Fruit fly (Drosophila melanogaster) whole organism, prepupa: ENCODE data around the gene Sdhaf3.

Experiments
- eg ChIP-seq: fragments of 200-800 bp; sonication (Bioruptor generic); IDR thresholded peaks from 3 replicates; pipeline ENCODE4 v1.3.6; 2022; ENCODE audit warnings: missing biosample characterization, missing genetic modification characterization
- fd85E ChIP-seq: fragments of 200-800 bp; sonication (Bioruptor generic); optimal IDR thresholded peaks from 3 replicates; lab custom pipeline; 2016; ENCODE audit warnings: missing biosample characterization, missing genetic modification characterization

The Sdhaf3 gene

DNA sequence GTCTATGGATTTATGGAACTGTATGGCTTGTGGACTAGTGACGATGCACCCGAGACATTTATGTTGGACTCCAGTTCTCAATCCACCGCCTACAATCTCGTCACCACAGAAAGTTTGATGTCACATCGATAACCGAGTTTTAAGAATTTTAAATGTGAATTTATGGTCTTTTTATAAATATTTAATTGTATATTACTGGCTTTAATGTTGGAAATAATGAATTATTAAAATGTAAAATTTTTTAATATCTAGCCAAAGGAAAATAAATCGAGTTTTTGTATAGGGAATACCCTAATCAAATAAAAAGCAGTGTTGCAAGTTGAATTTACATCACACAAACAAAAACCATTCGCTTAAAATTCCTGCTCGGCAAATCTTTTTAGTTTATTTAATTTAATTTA, 49.6 kb downstream of the Sdhaf3 start, which contains the start of gene Fntb (continued):
- TF ChIP-seq eg (peak; percentile 54), fd85E (GFP tag; lab: Kevin White, UChicago) (no peak)
